Fruit fly (Drosophila melanogaster): Measurements from ENCODE around the gene CG3457.

DNA sequence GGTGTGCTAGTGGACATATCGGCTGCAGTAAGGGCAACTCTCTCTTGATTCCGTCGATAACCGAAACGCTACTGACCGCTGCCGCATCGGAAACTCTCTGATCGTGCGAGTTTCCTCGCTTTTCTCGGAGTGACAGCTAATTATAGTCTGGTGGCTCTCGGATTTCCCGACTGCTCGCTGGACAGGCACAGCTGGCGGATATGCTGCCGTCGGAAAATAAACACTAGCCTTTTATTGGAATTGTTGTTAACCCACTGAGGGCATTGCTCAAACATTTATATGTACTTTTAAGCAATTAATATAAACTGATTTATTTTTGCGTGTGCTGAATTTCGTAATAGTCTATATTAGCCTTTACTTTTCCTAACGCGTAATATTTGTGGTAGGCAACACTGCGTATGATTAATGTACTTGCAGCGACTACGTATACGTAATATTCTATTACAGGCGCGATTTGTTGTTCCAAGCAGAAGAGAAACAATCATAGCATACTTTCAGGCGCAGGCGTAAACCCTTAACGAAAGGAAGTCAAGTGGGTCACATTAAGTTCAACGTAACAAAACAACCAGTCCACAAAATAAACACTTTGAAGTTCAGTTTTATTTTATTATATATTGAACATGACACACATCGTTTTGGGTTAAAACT, 26.3 kb downstream of the CG3457 start, which contains the start of gene SmydA-8:
- TF ChIP-seq br (GFP tag; optimal IDR thresholded peaks at IDR 0.05) (no peak), dmrt93B (GFP tag; optimal IDR thresholded peaks at IDR 0.05) (no peak), sv (GFP tag; optimal IDR thresholded peaks at IDR 0.05) (no peak), Sp1 (GFP tag; optimal IDR thresholded peaks at IDR 0.05) (no peak), HLH106 (tag; optimal IDR thresholded peaks at IDR 0.05) (no peak), pan (optimal IDR thresholded peaks at IDR 0.05) (no peak), ey (GFP tag; optimal IDR thresholded peaks at IDR 0.05) (no peak), Hnf4 (GFP tag; optimal IDR thresholded peaks at IDR 0.05) (no peak), h (GFP tag; optimal IDR thresholded peaks at IDR 0.05) (no peak), Mio (GFP tag; optimal IDR thresholded peaks at IDR 0.05) (no peak), psq (GFP tag; optimal IDR thresholded peaks at IDR 0.05) (no peak)
